Worm (Caenorhabditis elegans) whole organism, L4/young adult: ENCODE measurements around the gene sri-54.
"Not testable (repeated sequence)": the region's sequence is repeated elsewhere in the genome, so short reads cannot be mapped to it uniquely, and the experiment has no call there.

Experiments
- W03F9.2 ChIP-seq: fragments of 150-350 bp; optimal IDR thresholded peaks from 2 replicates; lab custom pipeline; 2014; ENCODE audit warnings: missing biosample characterization, missing genetic modification characterization
- dao-5 ChIP-seq: sonication (generic microtip); optimal IDR thresholded peaks from 2 replicates; lab custom pipeline; 2016; ENCODE audit warnings: missing genotype, missing genetic modification characterization, moderate library complexity, missing compliant biosample characterization
- him-1 ChIP-seq: sonication (generic microtip); optimal IDR thresholded peaks from 2 replicates; lab custom pipeline; 2016; ENCODE audit warnings: missing genotype, missing genetic modification reagents, missing genetic modification characterization, missing compliant biosample characterization

The sri-54 gene

ce11 chrII:3144552-3144951 lies 6.8 kb upstream of the sri-54 start, which contains the start of gene sri-43:
TSS of gene sri-43 (minus strand) at chrII:3144652.
- TF ChIP-seq W03F9.2; dao-5 (tag; lab: Kevin White, UChicago); him-1 (tag; lab: Kevin White, UChicago): not testable (repeated sequence)

- not testable (repeated sequence) for TF ChIP-seq him-1 (tag; lab: Kevin White, UChicago); W03F9.2; dao-5 (tag; lab: Kevin White, UChicago)
Observed at ce11 chrII:3142855-3143254, 5.2 kb upstream of the sri-54 start, which contains the start of gene sri-42. TSS of gene sri-42 (minus strand) at chrII:3142955.

ce11 chrII:3135293-3135692 lies 2.4 kb downstream of the sri-54 start:
- TF ChIP-seq dao-5 (tag; lab: Kevin White, UChicago) (no peak), W03F9.2 (no peak)

ce11 chrII:3129007-3129406 lies 8.7 kb downstream of the sri-54 start, which contains the start of gene chil-24:
TSS of gene chil-24 (plus strand) at chrII:3129162.
- TF ChIP-seq him-1 (tag; lab: Kevin White, UChicago) (no peak), W03F9.2 (no peak), dao-5 (tag; lab: Kevin White, UChicago) (no peak)

- not testable (repeated sequence) for TF ChIP-seq him-1 (tag; lab: Kevin White, UChicago); W03F9.2; dao-5 (tag; lab: Kevin White, UChicago)
Observed at ce11 chrII:3126741-3127140, 11.0 kb downstream of the sri-54 start, which contains the start of gene ins-31. TSS of gene ins-31 (plus strand) at chrII:3127041.

- TF ChIP-seq him-1 (tag; lab: Kevin White, UChicago) (no peak), W03F9.2 (no peak), dao-5 (tag; lab: Kevin White, UChicago) (no peak)
Observed at ce11 chrII:3126341-3126740, 11.4 kb downstream of the sri-54 start, which contains the start of gene ins-19. TSS of gene ins-19 (minus strand) at chrII:3126441.

- TF ChIP-seq him-1 (tag; lab: Kevin White, UChicago) (no peak), W03F9.2 (no peak), dao-5 (tag; lab: Kevin White, UChicago) (no peak)
Observed at ce11 chrII:3123206-3123605, 14.5 kb downstream of the sri-54 start, which contains the start of gene srh-71. TSS of gene srh-71 (plus strand) at chrII:3123506.

- TF ChIP-seq W03F9.2 = no peak
- TF ChIP-seq him-1 (tag; lab: Kevin White, UChicago) = no peak
- no peak for TF ChIP-seq dao-5 (tag; lab: Kevin White, UChicago)
Observed at ce11 chrII:3118907-3119382, 18.8 kb downstream of the sri-54 start, which contains the start of gene T10D4.6. TSS of gene T10D4.6 (plus strand) at chrII:3119332.

- TF ChIP-seq W03F9.2 (no peak), him-1 (tag; lab: Kevin White, UChicago) (no peak), dao-5 (tag; lab: Kevin White, UChicago) (no peak)
Observed at ce11 chrII:3117471-3117870, 20.2 kb downstream of the sri-54 start, which contains the start of gene T10D4.7. TSS of gene T10D4.7 (plus strand) at chrII:3117771.

ce11 chrII:3113934-3114333 lies 23.8 kb downstream of the sri-54 start, which contains the start of gene clec-123:
TSS of gene clec-123 (plus strand) at chrII:3114234.
- TF ChIP-seq him-1 (tag; lab: Kevin White, UChicago) = no peak

- TF ChIP-seq him-1 (tag; lab: Kevin White, UChicago) (no peak), W03F9.2 (no peak)
Observed at ce11 chrII:3113289-3113688, 24.4 kb downstream of the sri-54 start.

- no peak for TF ChIP-seq W03F9.2
- no peak for TF ChIP-seq him-1 (tag; lab: Kevin White, UChicago)
- TF ChIP-seq dao-5 (tag; lab: Kevin White, UChicago) = no peak
Observed at ce11 chrII:3112313-3112712, 25.4 kb downstream of the sri-54 start, which contains the start of gene Y25C1A.2. TSS of gene Y25C1A.2 (plus strand) at chrII:3112613.

ce11 chrII:3111147-3111546 lies 26.6 kb downstream of the sri-54 start, which contains the start of gene Y25C1A.13:
TSS of gene Y25C1A.13 (minus strand) at chrII:3111247.
- TF ChIP-seq dao-5 (tag; lab: Kevin White, UChicago) = no peak
- no peak for TF ChIP-seq him-1 (tag; lab: Kevin White, UChicago)
- TF ChIP-seq W03F9.2 = no peak

- TF ChIP-seq dao-5 (tag; lab: Kevin White, UChicago) = no peak
- TF ChIP-seq him-1 (tag; lab: Kevin White, UChicago) = no peak
- no peak for TF ChIP-seq W03F9.2
Observed at ce11 chrII:3110099-3110498, 27.6 kb downstream of the sri-54 start.

- no peak for TF ChIP-seq dao-5 (tag; lab: Kevin White, UChicago)
- no peak for TF ChIP-seq W03F9.2
- no peak for TF ChIP-seq him-1 (tag; lab: Kevin White, UChicago)
Observed at ce11 chrII:3109533-3109932, 28.2 kb downstream of the sri-54 start.
